Worm (Caenorhabditis elegans) whole organism, L2 larva: ENCODE data around the gene T16G12.6.
A peak's percentile ranks its signal among the peaks of the same experiment; 100 is the strongest.

ENCODE experiments used
- gmeb-1 ChIP-seq: fragments of 150-350 bp; optimal IDR thresholded peaks from 2 replicates; lab custom pipeline; 2014; ENCODE audit warnings: missing biosample characterization, missing genetic modification characterization
- lin-11 ChIP-seq: fragments of 150-350 bp; sonication (generic microtip); optimal IDR thresholded peaks from 2 replicates; lab custom pipeline; 2014; ENCODE audit warnings: missing biosample characterization, missing genetic modification characterization, inconsistent platforms, mixed read lengths
- lin-13 ChIP-seq: fragments of 150-350 bp; optimal IDR thresholded peaks from 2 replicates; lab custom pipeline; 2014; ENCODE audit warnings: missing biosample characterization, missing genetic modification reagents, missing genetic modification characterization
- lsy-2 ChIP-seq, 2 experiments: fragments of 150-350 bp in 1 of 2; sonication (generic microtip) in 1 of 2; optimal IDR thresholded peaks; 2 replicates each; lab custom pipeline; 2014 to 2017; ENCODE audit warnings: missing biosample characterization in 2 of 2, missing genetic modification characterization in 2 of 2
- mab-5 ChIP-seq: fragments of 150-350 bp; optimal IDR thresholded peaks from 2 replicates; lab custom pipeline; 2014; ENCODE audit warnings: missing biosample characterization, missing genetic modification characterization
- unc-62 ChIP-seq: fragments of 150-350 bp; optimal IDR thresholded peaks from 2 replicates; lab custom pipeline; 2014; ENCODE audit warnings: missing biosample characterization, missing genetic modification reagents, missing genetic modification characterization
- ztf-11 ChIP-seq: sonication (generic microtip); optimal IDR thresholded peaks from 2 replicates; lab custom pipeline; 2017; ENCODE audit warnings: missing biosample characterization, missing genetic modification characterization

- TF ChIP-seq ztf-11 (tag; lab: Kevin White, UChicago) (no peak), lin-13 (peak; percentile 53), unc-62 (GFP tag; lab: Kevin White, UChicago) (no peak), gmeb-1 (tag; lab: Kevin White, UChicago) (no peak), lin-11 (no peak), lsy-2 (tag; optimal IDR thresholded peaks at IDR 0.05; lab: Kevin White, UChicago) (peak; percentile 50 to 59), mab-5 (tag; lab: Kevin White, UChicago) (no peak)
Observed at ce11 chrIII:10123586-10124233, 54.3 kb downstream of the T16G12.6 start, which contains the start of gene ttll-4.
